Worm (Caenorhabditis elegans): ENCODE data around the gene C29E4.14.

Gene C29E4.14

DNA sequence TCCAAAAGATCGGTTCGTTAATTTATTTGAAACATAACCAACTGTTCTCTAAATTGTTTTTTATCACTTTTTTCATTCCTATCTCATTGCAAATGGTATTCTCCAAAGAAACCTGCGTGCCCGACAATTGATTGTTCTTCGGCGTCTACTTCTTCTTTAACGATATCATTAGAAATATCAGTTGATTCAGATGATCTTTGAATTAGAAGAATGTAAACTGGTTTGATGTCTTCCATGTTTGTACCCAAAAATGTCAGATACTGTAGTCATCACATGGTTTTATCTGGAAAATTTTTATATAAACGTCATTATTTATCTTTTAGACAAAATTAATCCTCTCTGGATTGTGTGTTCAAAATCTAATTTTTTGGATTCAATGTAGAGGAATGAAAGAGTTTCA lies 22.2 kb upstream of the C29E4.14 start:
- TF ChIP-seq W03F9.2 (tag; optimal IDR thresholded peaks at IDR 0.05) (no peak), him-1 (tag; optimal IDR thresholded peaks at IDR 0.05) (no peak), dao-5 (tag; optimal IDR thresholded peaks at IDR 0.05) (no peak)

DNA sequence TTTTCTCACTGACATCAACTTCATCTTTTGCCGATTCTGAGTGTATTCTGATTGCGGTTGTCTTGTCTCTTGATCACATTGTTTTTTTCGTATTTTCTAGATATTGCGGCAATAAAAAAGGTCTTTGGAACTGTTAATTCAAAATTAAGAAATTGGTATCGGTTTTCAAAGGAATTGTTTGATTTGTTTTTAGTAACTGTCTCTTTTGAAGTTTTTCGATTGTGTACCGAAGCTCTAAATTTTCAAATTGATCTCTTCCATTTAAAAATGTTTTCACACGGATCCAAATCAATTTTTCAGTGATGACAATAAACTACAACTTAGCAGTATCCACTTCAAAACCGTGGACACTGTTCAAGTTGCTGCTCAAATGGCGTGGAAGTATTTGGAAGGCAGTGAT lies 19.2 kb upstream of the C29E4.14 start, which contains the start of gene best-24:
best-24 (plus strand) TSS at position 301 of the 400 bp plus-strand sequence.
- TF ChIP-seq dao-5 (tag; optimal IDR thresholded peaks at IDR 0.05) (no peak), W03F9.2 (tag; optimal IDR thresholded peaks at IDR 0.05) (no peak), him-1 (tag; optimal IDR thresholded peaks at IDR 0.05) (no peak)

DNA sequence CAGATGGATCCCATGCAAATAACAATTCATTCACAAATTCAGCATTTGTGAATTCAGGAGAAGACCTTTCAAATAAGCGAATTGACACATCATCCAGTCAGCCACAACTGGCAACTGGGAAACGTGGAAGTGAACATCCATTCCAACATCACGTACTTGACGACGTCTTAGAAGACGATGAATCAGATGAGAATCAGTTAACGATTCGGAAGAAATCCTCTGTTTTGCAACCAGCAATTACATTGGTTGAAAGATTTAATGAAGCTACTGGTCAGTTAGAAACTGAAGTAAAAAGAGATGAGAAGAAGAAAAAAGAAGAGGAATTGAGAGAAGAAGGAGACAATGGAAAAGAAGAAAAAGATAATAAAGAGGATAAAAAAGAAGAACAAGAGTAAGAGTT lies 16.5 kb upstream of the C29E4.14 start:
- no peak for TF ChIP-seq dao-5 (tag; optimal IDR thresholded peaks at IDR 0.05)
- no peak for TF ChIP-seq him-1 (tag; optimal IDR thresholded peaks at IDR 0.05)
- TF ChIP-seq W03F9.2 (tag; optimal IDR thresholded peaks at IDR 0.05) = no peak

DNA sequence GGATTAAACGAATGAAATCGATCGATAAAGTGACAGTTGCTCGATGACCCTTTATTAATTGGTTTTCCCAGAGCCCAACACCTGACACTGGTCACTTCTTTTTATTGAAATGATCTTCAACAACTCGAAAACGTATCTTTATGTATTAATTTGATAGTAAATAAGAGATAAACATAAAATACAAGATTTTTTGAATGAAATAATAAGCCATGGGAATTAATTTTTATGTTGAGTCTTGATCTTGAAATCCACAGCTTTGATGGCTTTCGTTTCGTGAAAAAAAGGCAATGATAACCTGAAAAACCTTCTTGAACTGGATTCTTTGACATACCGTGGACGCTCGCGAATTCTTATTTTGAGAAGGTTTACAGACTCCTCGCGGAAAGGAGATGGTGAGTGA lies 12.4 kb upstream of the C29E4.14 start, which contains the start of gene pcp-5:
pcp-5 (minus strand) TSS at position 101 of the 400 bp plus-strand sequence.
- no peak for TF ChIP-seq W03F9.2 (tag; optimal IDR thresholded peaks at IDR 0.05)
- no peak for TF ChIP-seq dao-5 (tag; optimal IDR thresholded peaks at IDR 0.05)
- no peak for TF ChIP-seq him-1 (tag; optimal IDR thresholded peaks at IDR 0.05)

DNA sequence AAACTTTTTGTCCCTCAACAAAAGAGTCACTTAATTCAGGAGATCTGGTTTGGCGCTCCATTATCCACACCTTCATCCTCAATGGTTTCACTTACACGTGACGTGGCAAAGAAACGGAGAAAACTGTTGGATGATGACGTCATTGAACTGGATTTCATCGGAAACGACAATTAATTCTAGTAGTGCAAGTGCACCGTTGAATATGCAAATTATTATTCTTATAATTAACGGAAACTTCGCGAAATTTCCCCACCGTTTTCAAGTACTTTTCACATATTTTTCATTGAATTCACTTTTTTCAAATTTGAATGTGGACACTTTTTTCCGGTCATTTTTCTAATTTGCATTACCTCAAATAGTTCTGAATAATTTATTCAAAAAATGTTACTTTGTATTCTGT lies 10.7 kb upstream of the C29E4.14 start, which contains the start of gene ZK688.1:
ZK688.1 (plus strand) TSS at position 301 of the 400 bp plus-strand sequence.
- TF ChIP-seq dao-5 (tag; optimal IDR thresholded peaks at IDR 0.05) = no peak
- no peak for TF ChIP-seq him-1 (tag; optimal IDR thresholded peaks at IDR 0.05)
- no peak for TF ChIP-seq W03F9.2 (tag; optimal IDR thresholded peaks at IDR 0.05)

DNA sequence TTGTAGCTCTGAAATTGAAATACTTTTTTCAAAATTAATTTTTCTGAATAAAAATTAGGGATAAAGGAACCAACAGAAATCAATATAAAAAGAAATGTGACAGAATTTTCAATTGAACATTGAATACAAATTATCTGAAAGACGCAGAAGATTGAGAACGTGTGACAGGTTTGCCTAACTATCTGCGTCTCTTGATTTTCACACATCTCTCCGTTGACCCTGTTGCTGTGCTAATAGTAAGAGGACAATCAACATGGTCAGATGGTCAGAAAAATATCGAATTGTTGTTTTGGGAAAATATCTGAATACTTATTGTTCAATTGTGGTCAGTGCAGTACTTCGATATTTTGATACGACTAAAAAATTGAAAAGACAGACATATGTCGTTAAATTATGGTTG lies 8.3 kb upstream of the C29E4.14 start, which contains the start of gene ZK688.7:
ZK688.7 (minus strand) TSS at position 14 of the 400 bp plus-strand sequence.
- TF ChIP-seq him-1 (tag; optimal IDR thresholded peaks at IDR 0.05) (no peak), W03F9.2 (tag; optimal IDR thresholded peaks at IDR 0.05) (no peak), dao-5 (tag; optimal IDR thresholded peaks at IDR 0.05) (no peak)

DNA sequence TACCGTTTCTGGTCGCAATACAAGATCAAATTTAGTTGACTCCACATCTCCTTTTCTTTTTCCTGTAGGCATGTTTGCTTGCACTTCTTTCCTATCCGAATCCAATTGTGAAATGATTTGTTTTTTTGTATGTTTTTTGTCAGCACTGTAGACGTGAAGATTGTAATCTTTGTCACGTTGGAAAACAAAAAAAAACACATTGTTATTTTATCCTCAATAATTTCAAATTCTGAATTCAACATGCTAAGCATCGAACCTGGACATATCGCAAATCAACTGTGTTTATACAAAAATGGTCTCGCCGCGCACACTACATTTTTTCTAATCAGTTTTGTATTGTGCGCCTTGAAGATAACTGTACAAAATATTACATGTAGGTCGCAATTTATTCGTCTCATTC lies 6.4 kb upstream of the C29E4.14 start, which contains the start of gene ZK688.12:
ZK688.12 (minus strand) TSS at position 101 of the 400 bp plus-strand sequence.
- TF ChIP-seq him-1 (tag; optimal IDR thresholded peaks at IDR 0.05) = no peak
- TF ChIP-seq W03F9.2 (tag; optimal IDR thresholded peaks at IDR 0.05) = no peak

DNA sequence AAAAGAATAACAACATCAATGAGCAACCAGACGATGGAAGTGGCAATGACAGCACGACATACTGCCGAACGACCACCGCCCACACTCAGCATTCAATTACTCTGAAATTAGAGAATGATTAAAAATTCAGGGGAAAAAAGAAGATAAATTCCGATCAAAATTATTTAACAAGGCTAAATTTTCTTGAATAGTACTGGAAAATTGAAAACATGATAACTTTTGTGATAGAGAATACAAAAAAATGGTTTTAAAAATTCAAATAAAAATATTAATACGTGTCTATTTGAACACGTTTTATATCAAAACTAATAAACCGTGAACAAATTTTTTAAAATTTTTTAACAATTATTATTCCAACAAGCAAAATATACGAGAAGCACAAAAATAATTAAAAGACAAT lies 2.3 kb upstream of the C29E4.14 start, which contains the start of gene gly-3:
gly-3 (minus strand) TSS at position 101 of the 400 bp plus-strand sequence.
- TF ChIP-seq dao-5 (tag; optimal IDR thresholded peaks at IDR 0.05) (no peak), him-1 (tag; optimal IDR thresholded peaks at IDR 0.05) (no peak), W03F9.2 (tag; optimal IDR thresholded peaks at IDR 0.05) (no peak)

DNA sequence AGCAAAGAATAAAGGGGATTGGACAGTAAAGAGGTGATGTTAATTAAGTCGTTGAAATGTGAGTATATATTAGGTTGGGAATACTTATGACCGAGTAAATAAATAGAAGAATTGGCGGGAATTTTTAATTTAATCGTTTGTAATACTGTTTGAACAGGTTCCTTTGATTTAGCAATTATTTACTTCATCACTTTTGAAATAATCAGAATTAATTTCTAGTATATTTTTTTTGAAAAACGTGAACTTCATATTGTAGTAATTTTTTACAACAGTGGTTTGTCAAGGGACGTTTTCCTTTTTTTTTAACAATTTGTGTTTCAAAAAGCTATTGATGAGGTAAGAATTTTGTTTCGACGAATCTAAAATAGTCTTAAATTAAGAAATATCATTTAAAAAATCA lies 2.3 kb downstream of the C29E4.14 start, which contains the start of gene C29E4.17:
C29E4.17 (plus strand) TSS at position 301 of the 400 bp plus-strand sequence.
- TF ChIP-seq dao-5 (tag; optimal IDR thresholded peaks at IDR 0.05) (no peak), W03F9.2 (tag; optimal IDR thresholded peaks at IDR 0.05) (no peak), him-1 (tag; optimal IDR thresholded peaks at IDR 0.05) (no peak)

DNA sequence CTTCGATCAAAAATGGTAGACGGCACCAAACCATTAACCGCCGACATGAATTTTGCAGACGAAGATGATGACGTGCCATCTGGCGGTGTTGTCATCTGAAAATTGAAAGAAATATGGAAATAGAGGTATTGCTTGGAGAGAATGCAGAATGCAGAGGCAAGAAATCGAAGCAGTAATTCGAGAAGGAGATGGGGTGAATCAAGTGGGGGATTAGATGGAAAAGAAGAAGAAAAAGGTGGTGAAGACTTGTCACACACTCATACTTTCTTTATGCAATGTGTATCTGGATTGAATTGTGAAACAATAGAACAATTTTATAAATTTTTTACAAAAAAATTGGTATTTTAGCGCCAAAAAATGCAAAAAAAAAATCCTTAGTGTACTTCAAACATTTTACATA lies 4.9 kb downstream of the C29E4.14 start, which contains the start of gene tag-250:
tag-250 (minus strand) TSS at position 101 of the 400 bp plus-strand sequence.
- TF ChIP-seq him-1 (tag; optimal IDR thresholded peaks at IDR 0.05) (no peak), W03F9.2 (tag; optimal IDR thresholded peaks at IDR 0.05) (no peak), dao-5 (tag; optimal IDR thresholded peaks at IDR 0.05) (no peak)

DNA sequence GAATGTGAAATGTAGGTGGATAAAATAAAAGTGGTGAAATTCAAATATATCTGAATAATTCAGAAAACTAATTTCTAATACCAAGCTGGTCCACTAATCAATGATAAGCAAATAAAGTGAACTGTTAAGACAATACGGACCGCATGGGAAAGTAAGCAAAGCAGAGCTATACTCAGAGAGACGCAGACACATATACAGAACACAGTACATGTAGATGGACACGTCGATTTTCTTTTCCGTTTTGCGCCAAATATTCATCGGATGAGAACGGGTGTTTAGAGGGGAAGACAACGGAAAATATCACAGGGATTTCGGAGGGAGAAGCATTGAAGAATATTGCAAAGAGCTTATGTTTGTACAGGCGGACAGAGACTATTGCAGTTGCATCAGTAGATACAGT lies 6.0 kb downstream of the C29E4.14 start:
- TF ChIP-seq dao-5 (tag; optimal IDR thresholded peaks at IDR 0.05) (no peak), him-1 (tag; optimal IDR thresholded peaks at IDR 0.05) (no peak), W03F9.2 (tag; optimal IDR thresholded peaks at IDR 0.05) (no peak)

DNA sequence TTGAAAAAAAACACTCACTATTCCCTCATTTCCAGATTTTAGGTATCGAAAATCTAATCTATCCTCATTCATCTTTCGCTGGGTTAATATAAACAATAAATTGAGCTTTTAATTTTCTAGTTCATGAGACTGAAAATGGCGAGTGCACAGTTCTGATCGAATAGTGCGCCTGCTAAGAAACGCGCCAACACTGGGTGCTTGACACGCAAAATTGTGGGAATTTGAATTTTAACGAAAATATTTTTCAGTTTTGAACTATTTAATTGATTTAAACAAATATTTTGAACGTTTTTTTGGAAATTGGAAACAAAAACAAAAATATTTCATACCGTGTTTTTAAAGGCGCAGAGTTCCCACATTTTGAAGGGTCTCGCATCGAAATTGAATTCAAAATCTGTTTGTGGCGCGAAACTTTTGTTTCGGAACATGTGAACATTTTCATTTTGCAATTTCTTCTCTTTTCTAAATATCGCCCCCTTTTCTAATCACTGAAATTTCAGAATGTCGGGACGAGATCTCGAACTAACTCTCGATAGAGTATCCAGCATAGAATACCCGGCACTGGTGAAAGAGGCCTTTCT lies 8.7 kb downstream of the C29E4.14 start, which contains the start of the genes C29E4.13 and npp-15:
C29E4.13 (minus strand) TSS at position 169 of the 581 bp plus-strand sequence.
npp-15 (plus strand) TSS at position 495 of the 581 bp plus-strand sequence.
- TF ChIP-seq dao-5 (tag; optimal IDR thresholded peaks at IDR 0.05) (no peak), him-1 (tag; optimal IDR thresholded peaks at IDR 0.05) (no peak), W03F9.2 (tag; optimal IDR thresholded peaks at IDR 0.05) (peak; percentile 53)

DNA sequence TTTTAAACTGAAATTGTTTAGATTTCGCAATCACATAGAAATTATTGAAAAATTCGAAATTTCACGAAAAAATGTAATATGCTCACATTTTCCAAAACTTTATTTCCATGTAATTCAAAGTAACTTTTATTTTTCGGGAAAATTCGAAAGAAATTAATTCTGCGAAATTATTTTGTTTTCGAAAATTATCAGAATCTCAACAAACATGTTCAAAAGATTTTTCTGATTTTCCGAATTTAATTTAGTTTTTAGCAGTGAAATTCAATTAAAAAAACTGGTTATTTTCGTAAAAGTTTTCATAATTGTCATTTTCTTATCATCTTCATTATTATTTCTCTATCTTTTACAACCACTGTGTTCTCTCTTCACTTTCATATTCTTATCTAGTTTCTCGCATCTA lies 13.3 kb downstream of the C29E4.14 start, which contains the start of gene ran-2:
ran-2 (plus strand) TSS at position 301 of the 400 bp plus-strand sequence.
- TF ChIP-seq him-1 (tag; optimal IDR thresholded peaks at IDR 0.05) (no peak), dao-5 (tag; optimal IDR thresholded peaks at IDR 0.05) (no peak), W03F9.2 (tag; optimal IDR thresholded peaks at IDR 0.05) (no peak)

DNA sequence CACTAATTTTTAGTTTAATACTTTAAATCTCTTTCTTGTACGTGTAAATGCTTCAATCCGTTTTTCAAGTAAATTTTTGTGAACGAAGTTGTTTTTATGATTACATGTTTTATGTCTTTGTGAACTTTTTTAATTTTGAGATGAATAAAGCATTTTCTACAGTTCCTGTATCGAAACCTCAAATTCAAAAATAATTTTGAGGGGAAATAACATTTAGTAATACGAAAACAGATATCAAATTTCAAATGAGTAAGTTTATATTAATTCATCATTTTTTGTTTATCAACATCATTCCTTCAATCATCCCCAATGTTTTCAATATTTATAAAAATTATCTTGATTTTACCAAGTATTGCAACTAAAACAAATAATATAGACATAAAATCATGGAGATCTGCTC lies 17.6 kb downstream of the C29E4.14 start, which contains the start of gene C29E4.10:
C29E4.10 (plus strand) TSS at position 301 of the 400 bp plus-strand sequence.
- TF ChIP-seq dao-5 (tag; optimal IDR thresholded peaks at IDR 0.05) (no peak), him-1 (tag; optimal IDR thresholded peaks at IDR 0.05) (no peak), W03F9.2 (tag; optimal IDR thresholded peaks at IDR 0.05) (no peak)
